Worm (Caenorhabditis elegans) whole organism, L4 larva: ENCODE measurements around the gene F43D2.6.

Experiments used
- ceh-82 ChIP-seq: sonication (generic microtip); optimal IDR thresholded peaks from 2 replicates; lab custom pipeline; 2017; ENCODE audit warnings: missing biosample characterization, missing genetic modification characterization
- daf-16 ChIP-seq, 3 experiments: sonication (generic microtip); optimal IDR thresholded peaks; 2 replicates each; lab custom pipeline; 2016 to 2017; ENCODE audit warnings: missing genetic modification characterization in 3 of 3, missing genetic modification reagents in 3 of 3, mild to moderate bottlenecking in 2 of 3, missing compliant biosample characterization in 2 of 3, missing biosample characterization in 1 of 3, moderate library complexity in 1 of 3

- TF ChIP-seq daf-16 (GFP tag; optimal IDR thresholded peaks at IDR 0.05; lab: Kevin White, UChicago) (no peak), daf-16 (tag; optimal IDR thresholded peaks at IDR 0.05; lab: Kevin White, UChicago) (no peak), ceh-82 (tag; lab: Kevin White, UChicago) (no peak)
These were observed 3.4 kb downstream of the F43D2.6 start, which contains the start of gene F43D2.3 for ce11 chrV:14631588-14631987.
